Fruit fly (Drosophila melanogaster) whole organism, embryonic: ENCODE results near the gene CG6094.

Source experiments
- ATbp ChIP-seq: fragments of 200-800 bp; sonication (Bioruptor generic); optimal IDR thresholded peaks from 2 replicates; lab custom pipeline; 2017; ENCODE audit warnings: missing biosample characterization, mild to moderate bottlenecking, missing genetic modification characterization, missing genetic modification reagents
- Antp ChIP-seq: fragments of 200-800 bp; sonication (Bioruptor generic); optimal IDR thresholded peaks from 3 replicates; lab custom pipeline; 2016; ENCODE audit warnings: missing biosample characterization, missing genetic modification characterization
- Blimp-1 ChIP-seq: fragments of 200-800 bp; sonication (Bioruptor generic); optimal IDR thresholded peaks from 3 replicates; lab custom pipeline; 2018; ENCODE audit warnings: missing biosample characterization, missing genetic modification characterization, mild to moderate bottlenecking, moderate library complexity, missing genetic modification reagents
- Bteb2 ChIP-seq: fragments of 200-800 bp; sonication (Bioruptor generic); optimal IDR thresholded peaks from 2 replicates; lab custom pipeline; 2016; ENCODE audit warnings: missing biosample characterization, missing genetic modification characterization
- CG10959 ChIP-seq: fragments of 200-800 bp; sonication (Bioruptor generic); IDR thresholded peaks from 2 replicates; pipeline ENCODE4 v1.3.6; 2022; ENCODE audit warnings: missing biosample characterization, missing genetic modification characterization
- CG11723 ChIP-seq: fragments of 200-800 bp; sonication (Bioruptor generic); optimal IDR thresholded peaks from 2 replicates; lab custom pipeline; 2017; ENCODE audit warnings: missing biosample characterization, mild to moderate bottlenecking, missing genetic modification characterization
- CG12071 ChIP-seq: fragments of 200-800 bp; sonication (Bioruptor generic); optimal IDR thresholded peaks from 3 replicates; lab custom pipeline; 2018; ENCODE audit warnings: missing biosample characterization, mild to moderate bottlenecking, missing genetic modification characterization
- CG15514 ChIP-seq: fragments of 200-800 bp; sonication (Bioruptor generic); optimal IDR thresholded peaks from 3 replicates; lab custom pipeline; 2017; ENCODE audit warnings: missing biosample characterization, missing genetic modification characterization, mild to moderate bottlenecking, moderate library complexity, missing genetic modification reagents
- CG15696 ChIP-seq: fragments of 200-800 bp; sonication (Bioruptor generic); optimal IDR thresholded peaks from 2 replicates; lab custom pipeline; 2019; ENCODE audit warnings: missing biosample characterization, mild to moderate bottlenecking, missing genetic modification characterization, moderate library complexity
- CG1602 ChIP-seq: fragments of 200-800 bp; sonication (Bioruptor generic); optimal IDR thresholded peaks from 3 replicates; lab custom pipeline; 2016; ENCODE audit warnings: missing biosample characterization, missing genetic modification characterization
- CG1603 ChIP-seq: fragments of 200-800 bp; sonication (Bioruptor generic); optimal IDR thresholded peaks from 2 replicates; lab custom pipeline; 2019; ENCODE audit warnings: missing biosample characterization, mild to moderate bottlenecking, missing genetic modification characterization, moderate library complexity
- CG17568 ChIP-seq: fragments of 200-800 bp; sonication (Bioruptor generic); optimal IDR thresholded peaks from 2 replicates; lab custom pipeline; 2018; ENCODE audit warnings: missing biosample characterization, mild to moderate bottlenecking, missing genetic modification characterization, moderate library complexity
- CG17829 ChIP-seq: fragments of 200-800 bp; optimal IDR thresholded peaks from 2 replicates; lab custom pipeline; 2019; ENCODE audit warnings: missing biosample characterization, mild to moderate bottlenecking, missing genetic modification characterization, moderate library complexity
- CG1792 ChIP-seq: fragments of 200-800 bp; sonication (Bioruptor generic); optimal IDR thresholded peaks from 2 replicates; lab custom pipeline; 2016; ENCODE audit warnings: missing biosample characterization, missing genetic modification characterization
- CG2116 ChIP-seq: fragments of 200-800 bp; sonication (Bioruptor generic); optimal IDR thresholded peaks from 3 replicates; lab custom pipeline; 2018; ENCODE audit warnings: missing biosample characterization, mild to moderate bottlenecking, missing genetic modification characterization
- CG2678 ChIP-seq: fragments of 200-800 bp; sonication (Bioruptor generic); optimal IDR thresholded peaks from 3 replicates; lab custom pipeline; 2019; ENCODE audit warnings: missing biosample characterization, mild to moderate bottlenecking, missing genetic modification characterization, moderate library complexity
- CG2712 ChIP-seq: fragments of 200-800 bp; optimal IDR thresholded peaks from 3 replicates; lab custom pipeline; 2019; ENCODE audit warnings: missing biosample characterization, mild to moderate bottlenecking, missing genetic modification characterization, moderate library complexity
- CG32532 ChIP-seq: fragments of 200-800 bp; sonication (Bioruptor generic); IDR thresholded peaks from 2 replicates; pipeline ENCODE4 v1.3.6; 2022; ENCODE audit warnings: missing biosample characterization, missing genetic modification characterization
- CG33213 ChIP-seq: fragments of 200-800 bp; sonication (Bioruptor generic); optimal IDR thresholded peaks from 3 replicates; lab custom pipeline; 2016; ENCODE audit warnings: missing biosample characterization, missing genetic modification characterization
- CG3995 ChIP-seq: fragments of 200-800 bp; sonication (Bioruptor generic); optimal IDR thresholded peaks from 3 replicates; lab custom pipeline; 2016; ENCODE audit warnings: missing biosample characterization, missing genetic modification characterization
- CG4854 ChIP-seq: fragments of 200-800 bp; sonication (Bioruptor generic); optimal IDR thresholded peaks from 2 replicates; lab custom pipeline; 2016; ENCODE audit warnings: missing biosample characterization, missing genetic modification characterization, inconsistent platforms
- CG6791 ChIP-seq: fragments of 200-800 bp; sonication (Bioruptor generic); IDR thresholded peaks from 3 replicates; pipeline ENCODE4 v1.3.6; 2022; ENCODE audit warnings: missing biosample characterization, missing genetic modification characterization; ENCODE audit not compliant: partially characterized antibody
- CG8089 ChIP-seq: fragments of 200-800 bp; sonication (Bioruptor generic); optimal IDR thresholded peaks from 3 replicates; lab custom pipeline; 2016; ENCODE audit warnings: missing biosample characterization, missing genetic modification characterization
- CG8359 ChIP-seq: fragments of 200-800 bp; sonication (Bioruptor generic); optimal IDR thresholded peaks from 2 replicates; lab custom pipeline; 2017; ENCODE audit warnings: missing biosample characterization, mild to moderate bottlenecking, missing genetic modification characterization, borderline replicate concordance
- CG9727 ChIP-seq: fragments of 200-800 bp; sonication (Bioruptor generic); optimal IDR thresholded peaks from 3 replicates; lab custom pipeline; 2017; ENCODE audit warnings: missing biosample characterization, mild to moderate bottlenecking, missing genetic modification characterization
- Doc2 ChIP-seq: fragments of 200-800 bp; sonication (Bioruptor generic); IDR thresholded peaks from 2 replicates; pipeline ENCODE4 v1.3.6; 2022; ENCODE audit warnings: missing biosample characterization, missing genetic modification characterization
- ERR ChIP-seq: fragments of 200-800 bp; sonication (Bioruptor generic); optimal IDR thresholded peaks from 2 replicates; lab custom pipeline; 2016; ENCODE audit warnings: missing biosample characterization, missing genetic modification characterization
- Hr78 ChIP-seq, 2 experiments: fragments of 200-800 bp in 1 of 2; fragments of >200 bp in 1 of 2; sonication (Bioruptor generic) in 1 of 2; optimal IDR thresholded peaks; 2 replicates each; lab custom pipeline; 2017 to 2019; ENCODE audit warnings: missing biosample characterization in 2 of 2, missing genetic modification characterization in 2 of 2, mild to moderate bottlenecking in 1 of 2, moderate library complexity in 1 of 2
- MTF-1 ChIP-seq: fragments of 200-800 bp; sonication (Bioruptor generic); optimal IDR thresholded peaks from 2 replicates; lab custom pipeline; 2018; ENCODE audit warnings: missing biosample characterization, mild to moderate bottlenecking, missing genetic modification characterization, borderline replicate concordance
- Med ChIP-seq: fragments of 200-800 bp; sonication (Bioruptor generic); peaks from one replicate; lab custom pipeline; 2016; ENCODE audit warnings: missing biosample characterization, missing genetic modification characterization, mild to moderate bottlenecking, inconsistent platforms, moderate library complexity
- Optix ChIP-seq: fragments of 200-800 bp; sonication (Bioruptor generic); IDR thresholded peaks from 3 replicates; pipeline ENCODE4 v1.3.6; 2022; ENCODE audit warnings: missing biosample characterization, missing genetic modification characterization
- PHDP ChIP-seq: fragments of 200-800 bp; sonication (Bioruptor generic); optimal IDR thresholded peaks from 3 replicates; lab custom pipeline; 2018; ENCODE audit warnings: missing biosample characterization, mild to moderate bottlenecking, missing genetic modification characterization, moderate library complexity
- Pdp1 ChIP-seq, 2 experiments: fragments of 200-800 bp; sonication (Bioruptor generic); optimal IDR thresholded peaks; 3 replicates each; lab custom pipeline; 2016; ENCODE audit warnings: missing biosample characterization in 2 of 2, missing genetic modification characterization in 2 of 2, mild to moderate bottlenecking in 1 of 2, moderate library complexity in 1 of 2
- Rx ChIP-seq: fragments of 200-800 bp; sonication (Bioruptor generic); IDR thresholded peaks from 2 replicates; pipeline ENCODE4 v1.3.6; 2022; ENCODE audit warnings: missing biosample characterization, missing genetic modification characterization
- bab2 ChIP-seq: fragments of 200-800 bp; sonication (Bioruptor generic); optimal IDR thresholded peaks from 2 replicates; lab custom pipeline; 2016; ENCODE audit warnings: missing biosample characterization, missing genetic modification characterization
- ci ChIP-seq: fragments of 200-800 bp; sonication (Bioruptor generic); IDR thresholded peaks from 3 replicates; pipeline ENCODE4 v1.3.6; 2022; ENCODE audit warnings: missing biosample characterization, missing genetic modification characterization
- dmrt11E ChIP-seq: fragments of 200-800 bp; sonication (Bioruptor generic); optimal IDR thresholded peaks from 3 replicates; lab custom pipeline; 2018; ENCODE audit warnings: missing biosample characterization, mild to moderate bottlenecking, missing genetic modification characterization, moderate library complexity
- eyg ChIP-seq: fragments of 200-800 bp; sonication (Bioruptor generic); optimal IDR thresholded peaks from 3 replicates; lab custom pipeline; 2016; ENCODE audit warnings: missing biosample characterization, missing genetic modification characterization
- gsb-n ChIP-seq: fragments of 200-800 bp; sonication (Bioruptor generic); optimal IDR thresholded peaks from 3 replicates; lab custom pipeline; 2018; ENCODE audit warnings: missing biosample characterization, mild to moderate bottlenecking, missing genetic modification characterization
- hbn ChIP-seq: fragments of 200-800 bp; sonication (Bioruptor generic); IDR thresholded peaks from 2 replicates; pipeline ENCODE4 v1.3.6; 2022; ENCODE audit warnings: missing biosample characterization, missing genetic modification characterization; ENCODE audit not compliant: partially characterized antibody
- nerfin-1 ChIP-seq: fragments of 200-800 bp; sonication (Bioruptor generic); optimal IDR thresholded peaks from 3 replicates; lab custom pipeline; 2019; ENCODE audit warnings: missing biosample characterization, mild to moderate bottlenecking, missing genetic modification characterization, moderate library complexity
- rib ChIP-seq: fragments of 200-800 bp; sonication (Bioruptor generic); IDR thresholded peaks from 2 replicates; pipeline ENCODE4 v1.3.6; 2022; ENCODE audit warnings: missing biosample characterization, missing genetic modification characterization
- salm ChIP-seq: fragments of 200-800 bp; sonication (Bioruptor generic); optimal IDR thresholded peaks from 2 replicates; lab custom pipeline; 2018; ENCODE audit warnings: missing biosample characterization, mild to moderate bottlenecking, missing genetic modification characterization
- sens ChIP-seq: fragments of 200-800 bp; sonication (Bioruptor generic); peaks from one replicate; lab custom pipeline; 2016; ENCODE audit warnings: missing biosample characterization, missing genetic modification characterization
- seq ChIP-seq: fragments of 200-800 bp; sonication (Bioruptor generic); IDR thresholded peaks from 2 replicates; pipeline ENCODE4 v1.3.6; 2022; ENCODE audit warnings: missing biosample characterization, missing genetic modification characterization
- sug ChIP-seq: fragments of 200-800 bp; optimal IDR thresholded peaks from 2 replicates; lab custom pipeline; 2019; ENCODE audit warnings: missing biosample characterization, mild to moderate bottlenecking, missing genetic modification characterization, moderate library complexity
- twi ChIP-seq: fragments of 200-800 bp; optimal IDR thresholded peaks from 2 replicates; lab custom pipeline; 2019; ENCODE audit warnings: missing biosample characterization, mild to moderate bottlenecking, missing genetic modification characterization, moderate library complexity
- wdn ChIP-seq: fragments of 200-800 bp; sonication (Bioruptor generic); IDR thresholded peaks from 2 replicates; pipeline ENCODE4 v1.3.6; 2022; ENCODE audit warnings: missing biosample characterization, missing genetic modification characterization
- zen ChIP-seq: fragments of 200-800 bp; sonication (Bioruptor generic); optimal IDR thresholded peaks from 3 replicates; lab custom pipeline; 2018; ENCODE audit warnings: missing biosample characterization, mild to moderate bottlenecking, missing genetic modification characterization, moderate library complexity

The CG6094 gene

dm6 chr2L:10496338-10496737, 10.5 kb upstream of the CG6094 start (continued):
- TF ChIP-seq MTF-1 (GFP tag; lab: Kevin White, UChicago) (no peak), rib (GFP tag; lab: Robert Waterston, UW) (0 out of 2 replicates have a peak, but pooled peaks have one; percentile 25), ERR (GFP tag; lab: Kevin White, UChicago) (no peak), Antp (no peak), Optix (GFP tag; lab: Robert Waterston, UW) (0 out of 3 replicates have a peak, but pooled peaks have one; percentile 9), sug (tag; lab: Kevin White, UChicago) (peak; percentile 30), Rx (no peak), zen (no peak), hbn (GFP tag; lab: Robert Waterston, UW) (no peak), CG2678 (no peak), CG15514 (GFP tag; lab: Kevin White, UChicago) (no peak), ci (peak; percentile 71; the same call in 2 of the 3 replicates), PHDP (tag; lab: Kevin White, UChicago) (no peak), eyg (GFP tag; lab: Kevin White, UChicago) (no peak), nerfin-1 (tag; lab: Kevin White, UChicago) (no peak), CG6791 (no peak), dmrt11E (tag; lab: Kevin White, UChicago) (no peak), Bteb2 (GFP tag; lab: Kevin White, UChicago) (no peak), CG2116 (no peak), CG32532 (no peak), CG10959 (no peak), seq (no peak), CG17829 (tag; lab: Kevin White, UChicago) (no peak)

DNA sequence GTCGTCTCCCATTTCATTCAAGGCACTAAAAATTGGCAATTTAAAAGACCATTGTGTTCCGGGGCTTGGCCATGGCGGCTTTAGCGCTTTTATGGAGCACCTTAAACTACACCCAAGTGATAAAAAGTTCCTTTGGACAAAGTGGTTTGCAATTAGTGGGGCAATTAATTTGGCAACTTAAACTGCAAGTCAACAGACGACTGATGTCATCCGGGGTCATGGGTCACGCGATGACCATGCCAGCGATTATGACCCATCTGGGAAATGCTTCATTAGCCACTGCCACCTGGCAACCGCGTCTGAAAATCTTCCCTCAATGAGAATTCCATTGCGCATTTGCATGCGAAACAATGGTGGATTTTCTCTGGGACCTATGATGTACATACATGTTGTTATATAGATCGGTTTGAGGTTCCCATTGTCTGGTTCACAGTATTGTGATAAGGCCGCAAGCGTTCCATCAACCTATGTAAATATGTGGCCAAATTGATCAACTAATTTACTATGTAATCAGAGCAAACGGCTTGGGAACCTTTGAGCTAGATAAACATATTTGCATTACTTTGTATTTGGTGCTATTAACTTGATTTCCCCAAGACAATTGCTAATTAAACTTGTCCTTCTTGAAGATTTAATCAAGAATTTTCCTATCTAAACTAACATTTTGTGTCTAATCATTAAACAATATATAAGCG, 9.6 kb upstream of the CG6094 start:
- peak; percentile 81 for TF ChIP-seq sens
- TF ChIP-seq ci = 0 out of 3 replicates have a peak, but pooled peaks have one; percentile 38
- TF ChIP-seq CG4854 (GFP tag; lab: Kevin White, UChicago) = no peak
- peak; percentile 10 for TF ChIP-seq CG2678
- TF ChIP-seq twi (tag; lab: Kevin White, UChicago) = no peak
- TF ChIP-seq CG1792 (GFP tag; lab: Kevin White, UChicago) = peak; percentile 14
- peak in 1 of 2 experiments; percentile 18 for TF ChIP-seq Hr78 (GFP tag; optimal IDR thresholded peaks at IDR 0.05; lab: Kevin White, UChicago)
- TF ChIP-seq CG1602 (GFP tag; lab: Kevin White, UChicago) = peak; percentile 25
- peak; percentile 23 for TF ChIP-seq CG9727 (GFP tag; lab: Kevin White, UChicago)
- TF ChIP-seq CG12071 (GFP tag; lab: Kevin White, UChicago) = peak; percentile 12
- TF ChIP-seq CG15696 (tag; lab: Kevin White, UChicago) = peak; percentile 7
- no peak for TF ChIP-seq CG11723 (GFP tag; lab: Kevin White, UChicago)
- peak; percentile 16 for TF ChIP-seq CG17568 (GFP tag; lab: Kevin White, UChicago)
- TF ChIP-seq Med (GFP tag; lab: Kevin White, UChicago) = peak; percentile 56
- peak; percentile 6 for TF ChIP-seq CG2712 (tag; lab: Kevin White, UChicago)
- TF ChIP-seq CG1603 (tag; lab: Kevin White, UChicago) = peak; percentile 63
- peak; percentile 53 for TF ChIP-seq ATbp (GFP tag; lab: Kevin White, UChicago)
- TF ChIP-seq wdn (GFP tag; lab: Robert Waterston, UW) = no peak
- TF ChIP-seq dmrt11E (tag; lab: Kevin White, UChicago) = peak; percentile 53
- TF ChIP-seq CG8089 (GFP tag; lab: Kevin White, UChicago) = peak; percentile 23
- TF ChIP-seq CG3995 (GFP tag; lab: Kevin White, UChicago) = no peak
- TF ChIP-seq CG33213 = peak; percentile 1
- peak; percentile 3 for TF ChIP-seq CG8359
- TF ChIP-seq Doc2 (GFP tag; lab: Robert Waterston, UW) = no peak
- peak; percentile 52 for TF ChIP-seq bab2 (GFP tag; lab: Kevin White, UChicago)
- TF ChIP-seq Blimp-1 (GFP tag; lab: Kevin White, UChicago) = peak; percentile 33
- TF ChIP-seq gsb-n (tag; lab: Kevin White, UChicago) = peak; percentile 36
- peak in 1 of 2 experiments; percentile 18 for TF ChIP-seq Pdp1 (GFP tag; optimal IDR thresholded peaks at IDR 0.05; lab: Kevin White, UChicago)
- TF ChIP-seq salm (tag; lab: Kevin White, UChicago) = peak; percentile 1
